Worm (Caenorhabditis elegans) whole organism, L2 larva: Measurements from ENCODE around the gene otpl-8.

Source experiments
- Y55F3AM.14 ChIP-seq: fragments of 200-800 bp; sonication (Bioruptor generic); optimal IDR thresholded peaks from 2 replicates; lab custom pipeline; 2018; ENCODE audit warnings: mild to moderate bottlenecking, missing genetic modification characterization, missing compliant biosample characterization
- ama-1 ChIP-seq: fragments of 150-350 bp; optimal IDR thresholded peaks from 2 replicates; lab custom pipeline; 2018; ENCODE audit warnings: inconsistent platforms
- elt-1 ChIP-seq: fragments of 150-350 bp; optimal IDR thresholded peaks from 2 replicates; lab custom pipeline; 2014; ENCODE audit warnings: missing biosample characterization, missing genetic modification characterization
- lin-39 ChIP-seq: fragments of 150-350 bp; optimal IDR thresholded peaks from 2 replicates; lab custom pipeline; 2014; ENCODE audit warnings: missing biosample characterization, missing genetic modification reagents, missing genetic modification characterization
- mbf-1 ChIP-seq: sonication (generic microtip); optimal IDR thresholded peaks from 2 replicates; lab custom pipeline; 2017; ENCODE audit warnings: missing biosample characterization, missing genetic modification characterization
- nhr-23 ChIP-seq: fragments of 150-350 bp; optimal IDR thresholded peaks from 2 replicates; lab custom pipeline; 2014; ENCODE audit warnings: missing biosample characterization, missing genetic modification reagents, missing genetic modification characterization
- nhr-6 ChIP-seq: fragments of 150-350 bp; optimal IDR thresholded peaks from 2 replicates; lab custom pipeline; 2014; ENCODE audit warnings: missing biosample characterization, missing genetic modification characterization
- ztf-4 ChIP-seq: fragments of 150-350 bp; optimal IDR thresholded peaks from 2 replicates; lab custom pipeline; 2014; ENCODE audit warnings: missing biosample characterization, missing genetic modification characterization

otpl-8 gene

DNA sequence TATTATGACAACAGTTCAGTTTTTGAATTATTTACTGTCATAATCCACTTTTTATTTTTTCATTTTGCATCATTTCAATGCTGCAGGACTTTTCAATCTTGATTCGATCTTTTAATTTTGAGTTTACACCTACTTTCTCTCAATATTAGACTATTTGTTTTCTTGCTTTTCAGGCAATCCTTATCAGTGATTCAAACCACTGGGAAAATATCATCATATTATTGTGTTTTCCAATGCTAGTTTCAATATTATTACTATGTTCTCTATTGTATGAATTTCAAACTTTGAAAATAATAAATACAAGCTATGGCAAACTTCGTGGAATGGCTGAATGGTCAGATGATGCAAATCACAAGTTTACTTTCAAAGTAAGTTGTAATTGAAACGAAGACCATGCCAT is 51.3 kb downstream of the otpl-8 start, which contains the start of gene cest-8:
cest-8 (plus strand) TSS at position 184 of the 400 bp plus-strand sequence.
- TF ChIP-seq mbf-1 (tag; lab: Kevin White, UChicago): no peak
- no peak for TF ChIP-seq lin-39
- no peak for TF ChIP-seq ama-1 (lab: Kevin White, UChicago)
- no peak for TF ChIP-seq nhr-6 (tag; lab: Kevin White, UChicago)
- TF ChIP-seq Y55F3AM.14 (GFP tag; lab: Kevin White, UChicago): no peak
- no peak for TF ChIP-seq nhr-23 (tag; lab: Kevin White, UChicago)
- TF ChIP-seq ztf-4: no peak
- TF ChIP-seq elt-1 (tag; lab: Kevin White, UChicago): no peak
